Fruit fly (Drosophila melanogaster) whole organism, pupa: Measurements from ENCODE around the gene RpL30.

Experiments used
- CG10348 ChIP-seq: fragments of 200-800 bp; sonication (Bioruptor generic); IDR thresholded peaks from 2 replicates; pipeline ENCODE4 v1.3.6; 2022; ENCODE audit warnings: missing biosample characterization, missing genetic modification characterization
- CG12605 ChIP-seq: fragments of 200-800 bp; sonication (Bioruptor generic); IDR thresholded peaks from 2 replicates; pipeline ENCODE4 v1.3.6; 2022; ENCODE audit warnings: missing biosample characterization, missing genetic modification characterization
- CG13204 ChIP-seq: fragments of 200-800 bp; sonication (Bioruptor generic); optimal IDR thresholded peaks from 2 replicates; lab custom pipeline; 2018; ENCODE audit warnings: missing biosample characterization, mild to moderate bottlenecking, missing genetic modification characterization, moderate library complexity
- CG14655 ChIP-seq: fragments of 200-800 bp; sonication (Bioruptor generic); optimal IDR thresholded peaks from 3 replicates; lab custom pipeline; 2017; ENCODE audit warnings: mild to moderate bottlenecking, missing biosample characterization, missing genetic modification reagents, missing genetic modification characterization
- CG15710 ChIP-seq: fragments of 200-800 bp; sonication (Bioruptor generic); optimal IDR thresholded peaks from 2 replicates; lab custom pipeline; 2018; ENCODE audit warnings: missing biosample characterization, mild to moderate bottlenecking, missing genetic modification characterization, moderate library complexity
- CG17806 ChIP-seq: fragments of 200-800 bp; sonication (Bioruptor generic); optimal IDR thresholded peaks from 2 replicates; lab custom pipeline; 2018; ENCODE audit warnings: missing biosample characterization, mild to moderate bottlenecking, missing genetic modification characterization, moderate library complexity
- CG32121 ChIP-seq: fragments of 200-800 bp; sonication (Bioruptor generic); IDR thresholded peaks from 2 replicates; pipeline ENCODE4 v1.3.6; 2022; ENCODE audit warnings: missing biosample characterization, missing genetic modification characterization
- CG34367 ChIP-seq: fragments of 200-800 bp; sonication (Bioruptor generic); optimal IDR thresholded peaks from 2 replicates; lab custom pipeline; 2018; ENCODE audit warnings: missing biosample characterization, mild to moderate bottlenecking, missing genetic modification characterization
- CG4496 ChIP-seq: fragments of 200-800 bp; sonication (Bioruptor generic); IDR thresholded peaks from 3 replicates; pipeline ENCODE4 v1.3.6; 2022; ENCODE audit warnings: missing biosample characterization, missing genetic modification characterization
- CG8159 ChIP-seq: fragments of 200-800 bp; sonication (Bioruptor generic); optimal IDR thresholded peaks from 3 replicates; lab custom pipeline; 2018; ENCODE audit warnings: missing biosample characterization, mild to moderate bottlenecking, missing genetic modification characterization, moderate library complexity
- CG8301 ChIP-seq: fragments of 200-800 bp; sonication (Bioruptor generic); optimal IDR thresholded peaks from 2 replicates; lab custom pipeline; 2018; ENCODE audit warnings: missing biosample characterization, mild to moderate bottlenecking, missing genetic modification characterization
- CG9948 ChIP-seq: fragments of 200-800 bp; sonication (Bioruptor generic); optimal IDR thresholded peaks from 2 replicates; lab custom pipeline; 2018; ENCODE audit warnings: missing biosample characterization, mild to moderate bottlenecking, missing genetic modification characterization, moderate library complexity
- D1 ChIP-seq: fragments of 200-800 bp; sonication (Bioruptor generic); optimal IDR thresholded peaks from 2 replicates; lab custom pipeline; 2018; ENCODE audit warnings: missing biosample characterization, mild to moderate bottlenecking, missing genetic modification characterization, moderate library complexity
- EcR ChIP-seq: fragments of 200-800 bp; sonication (Bioruptor generic); optimal IDR thresholded peaks from 3 replicates; lab custom pipeline; 2019; ENCODE audit warnings: missing biosample characterization, missing genetic modification characterization, mild to moderate bottlenecking, moderate library complexity, missing genetic modification reagents
- Ets98B ChIP-seq: fragments of 200-800 bp; sonication (Bioruptor generic); IDR thresholded peaks from 2 replicates; pipeline ENCODE4 v1.3.6; 2022; ENCODE audit warnings: missing biosample characterization, missing genetic modification characterization
- Pif1A ChIP-seq: fragments of 200-800 bp; sonication (Bioruptor generic); optimal IDR thresholded peaks from 3 replicates; lab custom pipeline; 2016; ENCODE audit warnings: missing biosample characterization, missing genetic modification characterization
- Pif1B ChIP-seq: fragments of 200-800 bp; sonication (Bioruptor generic); optimal IDR thresholded peaks from 3 replicates; lab custom pipeline; 2016; ENCODE audit warnings: missing biosample characterization, missing genetic modification characterization
- Snoo ChIP-seq: fragments of 200-800 bp; sonication (Bioruptor generic); optimal IDR thresholded peaks from 3 replicates; lab custom pipeline; 2017; ENCODE audit warnings: missing biosample characterization, mild to moderate bottlenecking, missing genetic modification characterization, inconsistent platforms
- fd96Ca ChIP-seq: fragments of 200-800 bp; sonication (Bioruptor generic); IDR thresholded peaks from 3 replicates; pipeline ENCODE4 v1.3.6; 2022; ENCODE audit warnings: missing biosample characterization, missing genetic modification characterization
- gl ChIP-seq: fragments of 200-800 bp; sonication (Bioruptor generic); optimal IDR thresholded peaks from 2 replicates; lab custom pipeline; 2018; ENCODE audit warnings: missing biosample characterization, mild to moderate bottlenecking, missing genetic modification characterization
- rn ChIP-seq: fragments of 200-800 bp; sonication (Bioruptor generic); IDR thresholded peaks from 2 replicates; pipeline ENCODE4 v1.3.6; 2022; ENCODE audit warnings: missing biosample characterization, missing genetic modification characterization

The RpL30 gene

dm6 chr2L:19048912-19049311, 39.8 kb upstream of the RpL30 start, which contains the start of gene CG10470:
Gene CG10470 (plus strand): TSS chr2L:19049076.
- TF ChIP-seq D1 (tag; lab: Kevin White, UChicago): no peak
- TF ChIP-seq CG8159 (tag; lab: Kevin White, UChicago): peak; percentile 4

dm6 chr2L:19045111-19045560, 36.0 kb upstream of the RpL30 start, which contains the start of the genes Ttc19 and Acn:
Gene Ttc19 (minus strand): TSS chr2L:19045148.
Gene Acn (plus strand): TSS chr2L:19045355.
- no peak for TF ChIP-seq CG10348 (GFP tag; lab: Robert Waterston, UW)
- no peak for TF ChIP-seq CG8301
- no peak for TF ChIP-seq CG13204 (GFP tag; lab: Kevin White, UChicago)
- TF ChIP-seq Pif1B (GFP tag; lab: Kevin White, UChicago): no peak
- TF ChIP-seq fd96Ca (GFP tag; lab: Robert Waterston, UW): peak; percentile 53; the same call in 1 of the 3 replicates
- TF ChIP-seq rn (GFP tag; lab: Robert Waterston, UW): peak; percentile 63; the same call in 1 of the 2 replicates
- peak; percentile 83; the same call in 2 of the 3 replicates for TF ChIP-seq CG4496
- TF ChIP-seq CG14655: no peak
- no peak for TF ChIP-seq D1 (tag; lab: Kevin White, UChicago)
- TF ChIP-seq CG17806 (tag; lab: Kevin White, UChicago): peak; percentile 49
- TF ChIP-seq CG34367 (tag; lab: Kevin White, UChicago): peak; percentile 53
- peak; percentile 43 for TF ChIP-seq CG9948
- TF ChIP-seq gl: peak; percentile 26
- peak; percentile 71 for TF ChIP-seq CG8159 (tag; lab: Kevin White, UChicago)
- TF ChIP-seq CG32121 (GFP tag; lab: Robert Waterston, UW): peak; percentile 78
- no peak for TF ChIP-seq EcR (GFP tag; lab: Kevin White, UChicago)
- TF ChIP-seq Snoo: peak; percentile 67
- no peak for TF ChIP-seq CG12605 (GFP tag; lab: Robert Waterston, UW)
- peak; percentile 77 for TF ChIP-seq CG15710 (tag; lab: Kevin White, UChicago)
- TF ChIP-seq Pif1A (GFP tag; lab: Kevin White, UChicago): no peak
- TF ChIP-seq Ets98B (GFP tag; lab: Robert Waterston, UW): peak; percentile 66; the same call in 1 of the 2 replicates

- TF ChIP-seq Ets98B (GFP tag; lab: Robert Waterston, UW) (no peak), CG15710 (tag; lab: Kevin White, UChicago) (no peak)
Observed at dm6 chr2L:19041590-19041989, 32.5 kb upstream of the RpL30 start, which contains the start of gene Catsup. Gene Catsup (plus strand): TSS chr2L:19041862.

- TF ChIP-seq CG10348 (GFP tag; lab: Robert Waterston, UW) (no peak), EcR (GFP tag; lab: Kevin White, UChicago) (no peak), CG8159 (tag; lab: Kevin White, UChicago) (no peak), CG4496 (peak; percentile 26; the same call in 1 of the 3 replicates), fd96Ca (GFP tag; lab: Robert Waterston, UW) (no peak)
- TF ChIP-seq, all 21 proteins: peak for 1
Observed at dm6 chr2L:19037455-19037854, 28.3 kb upstream of the RpL30 start.

dm6 chr2L:19037011-19037410, 27.9 kb upstream of the RpL30 start:
- no peak for TF ChIP-seq Pif1B (GFP tag; lab: Kevin White, UChicago)
- TF ChIP-seq CG32121 (GFP tag; lab: Robert Waterston, UW): peak; percentile 27; the same call in 1 of the 2 replicates
- TF ChIP-seq CG17806 (tag; lab: Kevin White, UChicago): no peak
- no peak for TF ChIP-seq CG9948
- no peak for TF ChIP-seq D1 (tag; lab: Kevin White, UChicago)
- TF ChIP-seq CG34367 (tag; lab: Kevin White, UChicago): no peak
- no peak for TF ChIP-seq CG13204 (GFP tag; lab: Kevin White, UChicago)
- TF ChIP-seq gl: no peak

- TF ChIP-seq CG10348 (GFP tag; lab: Robert Waterston, UW) (no peak), CG4496 (peak; percentile 47; the same call in 2 of the 3 replicates), CG14655 (no peak), CG17806 (tag; lab: Kevin White, UChicago) (no peak), rn (GFP tag; lab: Robert Waterston, UW) (no peak), CG9948 (peak; percentile 18), CG15710 (tag; lab: Kevin White, UChicago) (no peak), CG8301 (peak; percentile 27), CG12605 (GFP tag; lab: Robert Waterston, UW) (no peak), CG32121 (GFP tag; lab: Robert Waterston, UW) (peak; percentile 47; the same call in 1 of the 2 replicates), CG13204 (GFP tag; lab: Kevin White, UChicago) (peak; percentile 86), Ets98B (GFP tag; lab: Robert Waterston, UW) (peak; percentile 20; the same call in 1 of the 2 replicates)
Observed at dm6 chr2L:19036105-19036714, 27.1 kb upstream of the RpL30 start.

- no peak for TF ChIP-seq CG17806 (tag; lab: Kevin White, UChicago)
- peak; percentile 15 for TF ChIP-seq Pif1B (GFP tag; lab: Kevin White, UChicago)
- TF ChIP-seq, all 21 proteins: peak for 1
Observed at dm6 chr2L:19035013-19035412, 25.9 kb upstream of the RpL30 start.
